Fruit fly (Drosophila melanogaster) whole organism, embryonic: ENCODE data around the gene e.

Experiments used
- Antp ChIP-seq: fragments of 200-800 bp; sonication (Bioruptor generic); optimal IDR thresholded peaks from 3 replicates; lab custom pipeline; 2016; ENCODE audit warnings: missing biosample characterization, missing genetic modification characterization
- BEAF-32 ChIP-seq: fragments of 200-800 bp; sonication (Bioruptor generic); optimal IDR thresholded peaks from 3 replicates; lab custom pipeline; 2017; ENCODE audit warnings: missing biosample characterization, missing genetic modification characterization, mild to moderate bottlenecking, moderate library complexity, missing genetic modification reagents
- CG10321 ChIP-seq: fragments of 200-800 bp; sonication (Bioruptor generic); IDR thresholded peaks from 2 replicates; pipeline ENCODE4 v1.3.6; 2022; ENCODE audit warnings: missing biosample characterization, missing genetic modification characterization
- CG10543 ChIP-seq: fragments of 200-800 bp; sonication (Bioruptor generic); optimal IDR thresholded peaks from 3 replicates; lab custom pipeline; 2017; ENCODE audit warnings: missing biosample characterization, mild to moderate bottlenecking, missing genetic modification characterization, moderate library complexity
- CG11247 ChIP-seq: fragments of 200-800 bp; sonication (Bioruptor generic); IDR thresholded peaks from 2 replicates; pipeline ENCODE4 v1.3.6; 2022; ENCODE audit warnings: missing biosample characterization, missing genetic modification characterization
- CG11398 ChIP-seq: fragments of 200-800 bp; sonication (Bioruptor generic); optimal IDR thresholded peaks from 2 replicates; lab custom pipeline; 2016; ENCODE audit warnings: missing biosample characterization, missing genetic modification characterization
- CG11695 ChIP-seq: fragments of 200-800 bp; sonication (Bioruptor generic); IDR thresholded peaks from 3 replicates; pipeline ENCODE4 v1.3.6; 2022; ENCODE audit warnings: missing biosample characterization, missing genetic modification characterization
- CG12659 ChIP-seq: fragments of 200-800 bp; sonication (Bioruptor generic); optimal IDR thresholded peaks from 3 replicates; lab custom pipeline; 2017; ENCODE audit warnings: mild to moderate bottlenecking, missing biosample characterization, missing genetic modification reagents, missing genetic modification characterization
- CG12769 ChIP-seq: fragments of 200-800 bp; sonication (Bioruptor generic); optimal IDR thresholded peaks from 2 replicates; lab custom pipeline; 2019; ENCODE audit warnings: missing biosample characterization, mild to moderate bottlenecking, missing genetic modification characterization, moderate library complexity
- CG14965 ChIP-seq: fragments of 200-800 bp; sonication (Bioruptor generic); optimal IDR thresholded peaks from 2 replicates; lab custom pipeline; 2016; ENCODE audit warnings: missing biosample characterization, missing genetic modification characterization, borderline replicate concordance
- CG15269 ChIP-seq: fragments of 200-800 bp; sonication (Bioruptor generic); optimal IDR thresholded peaks from 2 replicates; lab custom pipeline; 2018; ENCODE audit warnings: missing biosample characterization, mild to moderate bottlenecking, missing genetic modification characterization, moderate library complexity
- CG16813 ChIP-seq: fragments of 200-800 bp; sonication (Bioruptor generic); IDR thresholded peaks from 3 replicates; pipeline ENCODE4 v1.3.6; 2022; ENCODE audit warnings: missing biosample characterization, missing genetic modification characterization; ENCODE audit not compliant: partially characterized antibody
- CG17359 ChIP-seq: fragments of 200-800 bp; sonication (Bioruptor generic); optimal IDR thresholded peaks from 3 replicates; lab custom pipeline; 2018; ENCODE audit warnings: missing biosample characterization, mild to moderate bottlenecking, missing genetic modification characterization, moderate library complexity
- CG31365 ChIP-seq: fragments of 200-800 bp; sonication (Bioruptor generic); optimal IDR thresholded peaks from 2 replicates; lab custom pipeline; 2018; ENCODE audit warnings: missing biosample characterization, mild to moderate bottlenecking, missing genetic modification characterization
- CG3281 ChIP-seq: fragments of 200-800 bp; sonication (Bioruptor generic); optimal IDR thresholded peaks from 3 replicates; lab custom pipeline; 2017; ENCODE audit warnings: missing biosample characterization, mild to moderate bottlenecking, missing genetic modification characterization
- CG34224 ChIP-seq: fragments of 200-800 bp; sonication (Bioruptor generic); IDR thresholded peaks from 3 replicates; pipeline ENCODE4 v1.3.6; 2022; ENCODE audit warnings: missing biosample characterization, missing genetic modification characterization; ENCODE audit not compliant: partially characterized antibody
- CG5245 ChIP-seq: fragments of 200-800 bp; sonication (Bioruptor generic); optimal IDR thresholded peaks from 3 replicates; lab custom pipeline; 2016; ENCODE audit warnings: missing biosample characterization, missing genetic modification characterization
- CG7556 ChIP-seq: fragments of 200-800 bp; sonication (Bioruptor generic); optimal IDR thresholded peaks from 2 replicates; lab custom pipeline; 2017; ENCODE audit warnings: missing biosample characterization, mild to moderate bottlenecking, missing genetic modification characterization
- CG7745 ChIP-seq: fragments of 200-800 bp; sonication (Bioruptor generic); optimal IDR thresholded peaks from 2 replicates; lab custom pipeline; 2018; ENCODE audit warnings: missing biosample characterization, mild to moderate bottlenecking, missing genetic modification characterization, moderate library complexity
- CG8765 ChIP-seq: fragments of 200-800 bp; sonication (Bioruptor generic); IDR thresholded peaks from 2 replicates; pipeline ENCODE4 v1.3.6; 2022; ENCODE audit warnings: missing biosample characterization, missing genetic modification characterization
- CG9609 ChIP-seq: fragments of 200-800 bp; sonication (Bioruptor generic); optimal IDR thresholded peaks from 3 replicates; lab custom pipeline; 2016; ENCODE audit warnings: missing biosample characterization, missing genetic modification characterization
- CG9727 ChIP-seq: fragments of 200-800 bp; sonication (Bioruptor generic); optimal IDR thresholded peaks from 3 replicates; lab custom pipeline; 2017; ENCODE audit warnings: missing biosample characterization, mild to moderate bottlenecking, missing genetic modification characterization
- Dek ChIP-seq: fragments of 200-800 bp; sonication (Bioruptor generic); optimal IDR thresholded peaks from 3 replicates; lab custom pipeline; 2019; ENCODE audit warnings: missing biosample characterization, mild to moderate bottlenecking, missing genetic modification characterization, moderate library complexity
- Dfd ChIP-seq, 2 experiments: fragments of >200 bp; optimal IDR thresholded peaks; 2 replicates each; lab custom pipeline; 2017; ENCODE audit warnings: missing biosample characterization in 2 of 2, missing genetic modification characterization in 2 of 2
- Dip3 ChIP-seq: fragments of 200-800 bp; sonication (Bioruptor generic); optimal IDR thresholded peaks from 3 replicates; lab custom pipeline; 2016; ENCODE audit warnings: missing biosample characterization, missing genetic modification characterization
- Eip74EF ChIP-seq, 2 experiments: fragments of 200-800 bp in 1 of 2; fragments of >200 bp in 1 of 2; sonication (Bioruptor generic) in 1 of 2; optimal IDR thresholded peaks; 2 replicates each; lab custom pipeline; 2017 to 2019; ENCODE audit warnings: missing biosample characterization in 2 of 2, missing genetic modification characterization in 2 of 2, mild to moderate bottlenecking in 1 of 2, moderate library complexity in 1 of 2
- Hmx ChIP-seq: fragments of 200-800 bp; sonication (Bioruptor generic); optimal IDR thresholded peaks from 2 replicates; lab custom pipeline; 2016; ENCODE audit warnings: missing biosample characterization, missing genetic modification characterization
- Hr78 ChIP-seq, 2 experiments: fragments of 200-800 bp in 1 of 2; fragments of >200 bp in 1 of 2; sonication (Bioruptor generic) in 1 of 2; optimal IDR thresholded peaks; 2 replicates each; lab custom pipeline; 2017 to 2019; ENCODE audit warnings: missing biosample characterization in 2 of 2, missing genetic modification characterization in 2 of 2, mild to moderate bottlenecking in 1 of 2, moderate library complexity in 1 of 2
- Jarid2 ChIP-seq: fragments of 200-800 bp; sonication (Bioruptor generic); optimal IDR thresholded peaks from 3 replicates; lab custom pipeline; 2017; ENCODE audit warnings: mild to moderate bottlenecking, missing biosample characterization, missing genetic modification reagents, missing genetic modification characterization
- MTF-1 ChIP-seq: fragments of 200-800 bp; sonication (Bioruptor generic); optimal IDR thresholded peaks from 2 replicates; lab custom pipeline; 2018; ENCODE audit warnings: missing biosample characterization, mild to moderate bottlenecking, missing genetic modification characterization, borderline replicate concordance
- Nf-YB ChIP-seq: fragments of 200-800 bp; sonication (Bioruptor generic); optimal IDR thresholded peaks from 3 replicates; lab custom pipeline; 2019; ENCODE audit warnings: missing biosample characterization, mild to moderate bottlenecking, missing genetic modification characterization, moderate library complexity
- Oaz ChIP-seq: fragments of 200-800 bp; sonication (Bioruptor generic); IDR thresholded peaks from 2 replicates; pipeline ENCODE4 v1.3.6; 2022; ENCODE audit warnings: missing biosample characterization, missing genetic modification characterization
- Pdp1 ChIP-seq, 2 experiments: fragments of 200-800 bp; sonication (Bioruptor generic); optimal IDR thresholded peaks; 3 replicates each; lab custom pipeline; 2016; ENCODE audit warnings: missing biosample characterization in 2 of 2, missing genetic modification characterization in 2 of 2, mild to moderate bottlenecking in 1 of 2, moderate library complexity in 1 of 2
- Side ChIP-seq: fragments of 200-800 bp; sonication (Bioruptor generic); optimal IDR thresholded peaks from 2 replicates; lab custom pipeline; 2016; ENCODE audit warnings: missing biosample characterization, missing genetic modification characterization
- Taf1 ChIP-seq: fragments of 200-800 bp; sonication (Bioruptor generic); IDR thresholded peaks from 2 replicates; pipeline ENCODE4 v1.3.6; 2022; ENCODE audit warnings: missing biosample characterization, missing genetic modification characterization
- YL-1 ChIP-seq: fragments of 200-800 bp; sonication (Bioruptor generic); optimal IDR thresholded peaks from 3 replicates; lab custom pipeline; 2017; ENCODE audit warnings: missing biosample characterization, mild to moderate bottlenecking, missing genetic modification characterization
- bab2 ChIP-seq: fragments of 200-800 bp; sonication (Bioruptor generic); optimal IDR thresholded peaks from 2 replicates; lab custom pipeline; 2016; ENCODE audit warnings: missing biosample characterization, missing genetic modification characterization
- br ChIP-seq: fragments of >200 bp; optimal IDR thresholded peaks from 2 replicates; lab custom pipeline; 2017
- bsh ChIP-seq, 2 experiments: fragments of 200-800 bp; sonication (Bioruptor generic); optimal IDR thresholded peaks; 2 replicates each; lab custom pipeline; 2017 to 2018; ENCODE audit warnings: mild to moderate bottlenecking in 2 of 2, missing biosample characterization in 2 of 2, missing genetic modification characterization in 2 of 2, moderate library complexity in 1 of 2
- croc ChIP-seq: fragments of 200-800 bp; sonication (Bioruptor generic); conservative IDR thresholded peaks from 3 replicates; pipeline ENCODE4 v1.3.6; 2022; ENCODE audit warnings: missing biosample characterization, missing genetic modification characterization
- dpn ChIP-seq, 2 experiments: fragments of 200-800 bp; sonication (Bioruptor generic); optimal IDR thresholded peaks; 3 replicates each; lab custom pipeline; 2016; ENCODE audit warnings: missing biosample characterization in 2 of 2, missing genetic modification characterization in 2 of 2
- insv ChIP-seq, 2 experiments: fragments of 200-800 bp; sonication (Bioruptor generic); optimal IDR thresholded peaks; 3 replicates each; lab custom pipeline; 2016 to 2018; ENCODE audit warnings: missing biosample characterization in 2 of 2, missing genetic modification characterization in 2 of 2
- org-1 ChIP-seq: fragments of 200-800 bp; sonication (Bioruptor generic); optimal IDR thresholded peaks from 2 replicates; lab custom pipeline; 2017; ENCODE audit warnings: missing biosample characterization, missing genetic modification characterization
- pb ChIP-seq: fragments of 200-800 bp; sonication (Bioruptor generic); optimal IDR thresholded peaks from 3 replicates; lab custom pipeline; 2016; ENCODE audit warnings: missing biosample characterization, missing genetic modification characterization
- seq ChIP-seq: fragments of 200-800 bp; sonication (Bioruptor generic); IDR thresholded peaks from 2 replicates; pipeline ENCODE4 v1.3.6; 2022; ENCODE audit warnings: missing biosample characterization, missing genetic modification characterization
- sima ChIP-seq: fragments of 200-800 bp; sonication (Bioruptor generic); optimal IDR thresholded peaks from 2 replicates; lab custom pipeline; 2016; ENCODE audit warnings: missing biosample characterization, missing genetic modification characterization
- slp2 ChIP-seq: fragments of 200-800 bp; sonication (Bioruptor generic); optimal IDR thresholded peaks from 2 replicates; lab custom pipeline; 2016; ENCODE audit warnings: missing biosample characterization, missing genetic modification characterization
- yki ChIP-seq: fragments of >200 bp; optimal IDR thresholded peaks from 3 replicates; lab custom pipeline; 2018
- zen ChIP-seq: fragments of 200-800 bp; sonication (Bioruptor generic); optimal IDR thresholded peaks from 3 replicates; lab custom pipeline; 2018; ENCODE audit warnings: missing biosample characterization, mild to moderate bottlenecking, missing genetic modification characterization, moderate library complexity

The e gene

DNA sequence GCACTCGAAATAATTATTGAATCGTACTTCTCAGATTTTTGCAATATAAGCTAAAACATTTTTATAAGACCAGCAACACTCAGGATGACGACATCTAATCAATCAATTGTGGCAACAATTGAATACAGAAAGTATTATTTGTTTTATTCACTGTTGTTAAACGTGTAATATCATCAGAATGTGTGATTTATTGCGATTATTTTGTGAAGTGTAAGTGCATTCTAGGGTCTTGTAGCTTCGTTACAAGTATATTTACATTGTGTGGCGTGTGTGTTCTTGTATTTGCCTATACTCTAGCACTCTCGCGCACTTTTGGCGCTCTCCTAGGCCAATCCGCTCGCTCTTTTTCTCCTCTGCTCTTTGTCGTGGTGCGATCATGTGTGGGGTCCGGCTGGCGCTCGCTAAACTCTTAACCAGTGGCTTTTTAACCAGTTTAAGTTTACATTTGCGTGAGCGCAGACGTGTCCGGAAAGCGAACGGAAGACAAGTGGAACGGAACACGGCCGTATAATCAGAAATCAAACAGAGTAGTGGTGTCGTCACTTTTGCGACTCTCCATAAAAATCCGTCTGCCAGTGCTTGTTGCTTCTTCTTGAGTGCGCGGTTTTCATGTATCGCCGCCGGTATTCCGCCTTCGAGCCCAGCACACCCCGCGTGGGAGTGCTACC lies 32.3 kb downstream of the e start (continued):
- no peak for TF ChIP-seq BEAF-32 (GFP tag; lab: Kevin White, UChicago)
- TF ChIP-seq org-1 (GFP tag; lab: Kevin White, UChicago), result peak; percentile 88
- TF ChIP-seq CG14965 (GFP tag; lab: Kevin White, UChicago), result no peak
- TF ChIP-seq pb (GFP tag; lab: Kevin White, UChicago), result peak; percentile 77
- TF ChIP-seq Oaz, result 0 out of 2 replicates have a peak, but pooled peaks have one; percentile 44
- TF ChIP-seq Jarid2 (GFP tag; lab: Kevin White, UChicago), result peak; percentile 65
- TF ChIP-seq Dek (tag; lab: Kevin White, UChicago), result peak; percentile 50
- peak; percentile 84 for TF ChIP-seq CG5245 (GFP tag; lab: Kevin White, UChicago)
- peak; percentile 78 for TF ChIP-seq CG9727
- peak; percentile 76 for TF ChIP-seq CG11695 (GFP tag; lab: Robert Waterston, UW)
- TF ChIP-seq CG12659 (GFP tag; lab: Kevin White, UChicago), result peak; percentile 80
- TF ChIP-seq CG31365 (tag; lab: Kevin White, UChicago), result peak; percentile 72
- TF ChIP-seq MTF-1 (GFP tag; lab: Kevin White, UChicago), result no peak
- TF ChIP-seq dpn (GFP tag; optimal IDR thresholded peaks at IDR 0.05; lab: Kevin White, UChicago), result peak; percentile 79 to 88
- TF ChIP-seq insv (GFP tag; optimal IDR thresholded peaks at IDR 0.05; lab: Kevin White, UChicago), result no peak
- no peak for TF ChIP-seq CG7745
- TF ChIP-seq CG10543 (GFP tag; lab: Kevin White, UChicago), result no peak
- peak; percentile 85 for TF ChIP-seq CG11398
- TF ChIP-seq Antp (GFP tag; lab: Kevin White, UChicago), result peak; percentile 78
- TF ChIP-seq Taf1, result no peak
- TF ChIP-seq yki (lab: Kevin White, UChicago), result no peak
- TF ChIP-seq CG10321 (GFP tag; lab: Robert Waterston, UW), result no peak
- no peak for TF ChIP-seq CG8765 (GFP tag; lab: Robert Waterston, UW)
- TF ChIP-seq CG34224 (GFP tag; lab: Robert Waterston, UW), result no peak; the same call in 2 of the 3 replicates
- peak; percentile 90 for TF ChIP-seq CG17359 (tag; lab: Kevin White, UChicago)
- no peak for TF ChIP-seq CG16813
- peak in 1 of 2 experiments; percentile 87 for TF ChIP-seq Eip74EF (GFP tag; optimal IDR thresholded peaks at IDR 0.05; lab: Kevin White, UChicago)
- TF ChIP-seq seq (GFP tag; lab: Robert Waterston, UW), result peak; percentile 59; the same call in 1 of the 2 replicates
- TF ChIP-seq Hmx (GFP tag; lab: Kevin White, UChicago), result peak; percentile 24
- no peak for TF ChIP-seq br (lab: Kevin White, UChicago)
- TF ChIP-seq Pdp1 (GFP tag; optimal IDR thresholded peaks at IDR 0.05; lab: Kevin White, UChicago), result peak; percentile 81 to 88
- peak; percentile 89 for TF ChIP-seq CG7556 (GFP tag; lab: Kevin White, UChicago)
- TF ChIP-seq Dfd (GFP tag; optimal IDR thresholded peaks at IDR 0.05; lab: Kevin White, UChicago), result no peak
- TF ChIP-seq CG15269 (tag; lab: Kevin White, UChicago), result peak; percentile 81
- peak; percentile 80 for TF ChIP-seq slp2
- TF ChIP-seq Side, result peak; percentile 60
- peak; percentile 87 to 95 for TF ChIP-seq bsh (GFP tag; optimal IDR thresholded peaks at IDR 0.05; lab: Kevin White, UChicago)
- TF ChIP-seq zen, result peak; percentile 62
- peak; percentile 41 for TF ChIP-seq Dip3 (GFP tag; lab: Kevin White, UChicago)
- TF ChIP-seq croc (GFP tag; lab: Robert Waterston, UW), result peak; percentile 83
- peak; percentile 67 for TF ChIP-seq CG3281 (GFP tag; lab: Kevin White, UChicago)
- peak; percentile 36 for TF ChIP-seq YL-1 (GFP tag; lab: Kevin White, UChicago)
- peak; percentile 77 for TF ChIP-seq CG9609 (GFP tag; lab: Kevin White, UChicago)
- TF ChIP-seq Nf-YB (GFP tag; lab: Kevin White, UChicago), result peak; percentile 69
- peak in 1 of 2 experiments; percentile 81 for TF ChIP-seq Hr78 (GFP tag; optimal IDR thresholded peaks at IDR 0.05; lab: Kevin White, UChicago)
- TF ChIP-seq bab2 (GFP tag; lab: Kevin White, UChicago), result peak; percentile 82
- TF ChIP-seq sima (GFP tag; lab: Kevin White, UChicago), result peak; percentile 72
- peak; percentile 79 for TF ChIP-seq CG12769 (tag; lab: Kevin White, UChicago)
- peak; percentile 12; the same call in 1 of the 2 replicates for TF ChIP-seq CG11247 (GFP tag; lab: Robert Waterston, UW)
